Worm (Caenorhabditis elegans) whole organism, L1 larva: ENCODE data around the gene srab-3.

Source experiments
- C04F5.9 ChIP-seq: sonication (generic microtip); optimal IDR thresholded peaks from 2 replicates; lab custom pipeline; 2016; ENCODE audit warnings: missing genetic modification characterization, missing compliant biosample characterization
- C34B4.2 ChIP-seq: sonication (generic microtip); optimal IDR thresholded peaks from 2 replicates; lab custom pipeline; 2017; ENCODE audit warnings: mild to moderate bottlenecking, missing genetic modification characterization, missing compliant biosample characterization
- F16B12.6 ChIP-seq: fragments of 150-350 bp; optimal IDR thresholded peaks from 2 replicates; lab custom pipeline; 2014; ENCODE audit warnings: missing biosample characterization, missing genetic modification characterization
- blmp-1 ChIP-seq: fragments of 150-350 bp; optimal IDR thresholded peaks from 2 replicates; lab custom pipeline; 2014; ENCODE audit warnings: missing biosample characterization, missing genetic modification characterization
- ceh-8 ChIP-seq: fragments of 200-800 bp; sonication (Bioruptor generic); optimal IDR thresholded peaks from 2 replicates; lab custom pipeline; 2018; ENCODE audit warnings: mild to moderate bottlenecking, missing genetic modification characterization, moderate library complexity, missing compliant biosample characterization
- ceh-82 ChIP-seq, 3 experiments: fragments of 150-350 bp in 1 of 3; sonication (generic microtip) in 2 of 3; optimal IDR thresholded peaks; 2 replicates each; lab custom pipeline; 2014 to 2017; ENCODE audit warnings: missing biosample characterization in 3 of 3, missing genetic modification characterization in 3 of 3
- ceh-88 ChIP-seq: fragments of 200-800 bp; sonication (Bioruptor generic); IDR thresholded peaks from 2 replicates; pipeline ENCODE4 v1.3.6; 2022; ENCODE audit warnings: missing genetic modification characterization, missing compliant biosample characterization
- dpl-1 ChIP-seq, 3 experiments: fragments of 150-350 bp in 2 of 3; sonication (generic microtip) in 1 of 3; optimal IDR thresholded peaks; 2 replicates each; lab custom pipeline; 2014 to 2017; ENCODE audit warnings: missing biosample characterization in 3 of 3, missing genetic modification characterization in 3 of 3, missing genetic modification reagents in 3 of 3
- efl-3 ChIP-seq: fragments of 200-800 bp; sonication (Bioruptor generic); optimal IDR thresholded peaks from 2 replicates; lab custom pipeline; 2018; ENCODE audit warnings: mild to moderate bottlenecking, missing genetic modification characterization, missing compliant biosample characterization
- egl-27 ChIP-seq, 2 experiments: fragments of 150-350 bp in 1 of 2; sonication (generic microtip); optimal IDR thresholded peaks; 3 replicates each; lab custom pipeline; 2017 to 2018; ENCODE audit warnings: missing biosample characterization in 2 of 2, missing genetic modification characterization in 2 of 2, missing genetic modification reagents in 2 of 2
- elt-3 ChIP-seq, 6 experiments: fragments of 150-350 bp in 1 of 6; sonication (generic microtip); optimal IDR thresholded peaks; 2 replicates each; lab custom pipeline; 2017 to 2018; ENCODE audit warnings: missing biosample characterization in 6 of 6, missing genetic modification characterization in 6 of 6, inconsistent platforms in 1 of 6
- ets-5 ChIP-seq: fragments of 200-800 bp; sonication (Bioruptor generic); IDR thresholded peaks from 2 replicates; pipeline ENCODE4 v1.3.6; 2022; ENCODE audit warnings: missing genetic modification characterization, missing compliant biosample characterization
- fkh-10 ChIP-seq: sonication (generic microtip); optimal IDR thresholded peaks from 2 replicates; lab custom pipeline; 2017; ENCODE audit warnings: missing biosample characterization, missing genetic modification reagents, missing genetic modification characterization
- irx-1 ChIP-seq: sonication (generic microtip); optimal IDR thresholded peaks from 2 replicates; lab custom pipeline; 2016; ENCODE audit warnings: missing genetic modification characterization, missing compliant biosample characterization
- isw-1 ChIP-seq: fragments of 200-800 bp; sonication (Bioruptor generic); IDR thresholded peaks from 2 replicates; pipeline ENCODE4 v1.3.6; 2022; ENCODE audit warnings: missing genetic modification characterization, missing compliant biosample characterization
- jun-1 ChIP-seq: fragments of 150-350 bp; optimal IDR thresholded peaks from 2 replicates; lab custom pipeline; 2014; ENCODE audit warnings: missing biosample characterization, missing genetic modification reagents, missing genetic modification characterization
- lin-39 ChIP-seq: fragments of 150-350 bp; optimal IDR thresholded peaks from 2 replicates; lab custom pipeline; 2014; ENCODE audit warnings: missing biosample characterization, missing genetic modification reagents, missing genetic modification characterization
- lir-3 ChIP-seq: sonication (generic microtip); optimal IDR thresholded peaks from 2 replicates; lab custom pipeline; 2016; ENCODE audit warnings: mild to moderate bottlenecking, missing genetic modification characterization, moderate library complexity, missing compliant biosample characterization; ENCODE audit not compliant: poor library complexity
- lsy-2 ChIP-seq, 2 experiments: fragments of 150-350 bp; optimal IDR thresholded peaks; 2 replicates each; lab custom pipeline; 2014; ENCODE audit warnings: missing biosample characterization in 2 of 2, missing genetic modification characterization in 2 of 2
- mab-9 ChIP-seq: fragments of 200-800 bp; sonication (Bioruptor generic); IDR thresholded peaks from 2 replicates; pipeline ENCODE4 v1.3.6; 2022; ENCODE audit warnings: missing genetic modification reagents, missing genetic modification characterization, missing compliant biosample characterization
- mdl-1 ChIP-seq, 2 experiments: fragments of 150-350 bp; optimal IDR thresholded peaks; 2 replicates each; lab custom pipeline; 2014 to 2017; ENCODE audit warnings: missing biosample characterization in 2 of 2, missing genetic modification characterization in 2 of 2, inconsistent platforms in 1 of 2
- mef-2 ChIP-seq: fragments of 150-350 bp; optimal IDR thresholded peaks from 2 replicates; lab custom pipeline; 2014; ENCODE audit warnings: missing biosample characterization, missing genetic modification characterization
- mep-1 ChIP-seq: fragments of 150-350 bp; optimal IDR thresholded peaks from 2 replicates; lab custom pipeline; 2014; ENCODE audit warnings: missing biosample characterization, missing genetic modification characterization
- nhr-11 ChIP-seq: fragments of 150-350 bp; optimal IDR thresholded peaks from 2 replicates; lab custom pipeline; 2014; ENCODE audit warnings: missing biosample characterization, missing genetic modification characterization
- nhr-84 ChIP-seq: sonication (generic microtip); optimal IDR thresholded peaks from 2 replicates; lab custom pipeline; 2017; ENCODE audit warnings: missing biosample characterization, missing genetic modification characterization
- nhr-85 ChIP-seq: sonication (generic microtip); peaks from one replicate; lab custom pipeline; 2016; ENCODE audit warnings: missing genetic modification characterization, inconsistent platforms, missing compliant biosample characterization
- pax-3 ChIP-seq: fragments of 200-800 bp; sonication (Bioruptor generic); optimal IDR thresholded peaks from 2 replicates; lab custom pipeline; 2018; ENCODE audit warnings: mild to moderate bottlenecking, missing genetic modification characterization, moderate library complexity, missing compliant biosample characterization
- rnt-1 ChIP-seq: sonication (generic microtip); optimal IDR thresholded peaks from 2 replicates; lab custom pipeline; 2016; ENCODE audit warnings: mild to moderate bottlenecking, missing genetic modification characterization, moderate library complexity, missing compliant biosample characterization
- sox-4 ChIP-seq: sonication (generic microtip); optimal IDR thresholded peaks from 2 replicates; lab custom pipeline; 2016; ENCODE audit warnings: missing genetic modification characterization, missing compliant biosample characterization
- sptf-1 ChIP-seq: fragments of 150-350 bp; optimal IDR thresholded peaks from 2 replicates; lab custom pipeline; 2014; ENCODE audit warnings: missing biosample characterization, missing genetic modification characterization
- tbx-2 ChIP-seq: sonication (generic microtip); optimal IDR thresholded peaks from 2 replicates; lab custom pipeline; 2016; ENCODE audit warnings: missing genetic modification characterization, missing compliant biosample characterization
- tlp-1 ChIP-seq: fragments of 150-350 bp; optimal IDR thresholded peaks from 2 replicates; lab custom pipeline; 2014; ENCODE audit warnings: missing biosample characterization, missing genetic modification characterization
- unc-130 ChIP-seq: fragments of 150-350 bp; optimal IDR thresholded peaks from 2 replicates; lab custom pipeline; 2017; ENCODE audit warnings: missing biosample characterization, missing genetic modification characterization, inconsistent platforms
- unc-30 ChIP-seq: sonication (generic microtip); optimal IDR thresholded peaks from 2 replicates; lab custom pipeline; 2017; ENCODE audit warnings: missing biosample characterization, missing genetic modification characterization
- unc-86 ChIP-seq: sonication (generic microtip); optimal IDR thresholded peaks from 2 replicates; lab custom pipeline; 2016; ENCODE audit warnings: missing genetic modification characterization, missing compliant biosample characterization
- unc-98 ChIP-seq: fragments of 200-800 bp; sonication (Bioruptor generic); IDR thresholded peaks from 2 replicates; pipeline ENCODE4 v1.3.6; 2022; ENCODE audit warnings: missing genetic modification characterization, missing compliant biosample characterization
- xbp-1 ChIP-seq: sonication (generic microtip); optimal IDR thresholded peaks from 2 replicates; lab custom pipeline; 2016; ENCODE audit warnings: missing genetic modification characterization, missing compliant biosample characterization
- ztf-11 ChIP-seq, 2 experiments: sonication (generic microtip); optimal IDR thresholded peaks; 2 replicates each; lab custom pipeline; 2016 to 2017; ENCODE audit warnings: missing genetic modification characterization in 2 of 2, missing biosample characterization in 1 of 2, missing compliant biosample characterization in 1 of 2

The srab-3 gene

DNA sequence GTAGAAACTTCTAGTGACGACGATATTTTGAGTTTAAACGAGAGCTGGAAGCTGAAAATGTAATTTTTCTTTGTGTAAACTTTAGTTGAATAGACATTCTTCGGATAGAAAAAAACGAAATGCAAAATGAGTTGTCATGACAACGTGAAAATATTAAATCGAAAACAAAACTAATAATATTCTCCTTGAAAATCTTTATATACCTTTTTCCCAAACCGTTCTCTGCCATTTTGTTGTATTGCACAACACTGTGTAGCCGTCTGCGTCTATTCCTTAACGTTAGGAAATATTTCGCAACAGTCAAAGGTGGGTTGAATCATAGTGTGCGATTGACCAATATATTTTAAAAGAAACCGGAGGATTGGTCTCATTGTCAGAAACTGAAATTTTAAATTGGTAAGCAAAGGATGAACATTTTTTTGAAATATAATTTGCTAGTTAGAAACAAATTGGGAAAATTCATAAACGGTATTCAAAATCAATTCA lies 26.8 kb downstream of the srab-3 start, which contains the start of gene Y58A7A.3 (continued):
- TF ChIP-seq ceh-82 (tag; optimal IDR thresholded peaks at IDR 0.05; lab: Kevin White, UChicago): peak in 2 of 3 experiments; percentile 12 to 71
- TF ChIP-seq sox-4 (tag; lab: Kevin White, UChicago): no peak
- peak; percentile 35; the same call in 1 of the 2 replicates for TF ChIP-seq isw-1 (GFP tag; lab: Robert Waterston, UW)
- TF ChIP-seq egl-27 (tag; optimal IDR thresholded peaks at IDR 0.05; lab: Kevin White, UChicago): no peak
- no peak for TF ChIP-seq sptf-1 (tag; lab: Kevin White, UChicago)
- TF ChIP-seq ceh-88 (GFP tag; lab: Robert Waterston, UW): no peak
- no peak for TF ChIP-seq unc-86 (tag; lab: Kevin White, UChicago)
- no peak for TF ChIP-seq lir-3 (tag; lab: Kevin White, UChicago)
- peak; percentile 15 for TF ChIP-seq rnt-1
- no peak for TF ChIP-seq unc-98 (GFP tag; lab: Robert Waterston, UW)
- TF ChIP-seq C04F5.9 (tag; lab: Kevin White, UChicago): no peak
- TF ChIP-seq unc-130: no peak
- no peak for TF ChIP-seq tbx-2
- no peak for TF ChIP-seq mab-9 (GFP tag; lab: Robert Waterston, UW)
- TF ChIP-seq lsy-2 (tag; optimal IDR thresholded peaks at IDR 0.05; lab: Kevin White, UChicago): peak; percentile 9 to 76
- peak; percentile 52 for TF ChIP-seq nhr-85 (tag; lab: Kevin White, UChicago)
- peak; percentile 20 for TF ChIP-seq mep-1
- TF ChIP-seq fkh-10 (GFP tag; lab: Kevin White, UChicago): no peak
- peak; percentile 41 for TF ChIP-seq blmp-1 (tag; lab: Kevin White, UChicago)
- no peak for TF ChIP-seq ets-5
- no peak for TF ChIP-seq xbp-1 (tag; lab: Kevin White, UChicago)
- TF ChIP-seq C34B4.2: no peak
- TF ChIP-seq mdl-1 (tag; optimal IDR thresholded peaks at IDR 0.05; lab: Kevin White, UChicago): peak in 1 of 2 experiments; percentile 67
- no peak for TF ChIP-seq pax-3 (tag; lab: Kevin White, UChicago)
- TF ChIP-seq dpl-1 (GFP tag; optimal IDR thresholded peaks at IDR 0.05; lab: Kevin White, UChicago): peak in 2 of 3 experiments; percentile 21 to 24
- peak; percentile 35 for TF ChIP-seq jun-1
- TF ChIP-seq nhr-84: no peak
- no peak for TF ChIP-seq ceh-8 (GFP tag; lab: Kevin White, UChicago)
- no peak for TF ChIP-seq ztf-11 (tag; optimal IDR thresholded peaks at IDR 0.05; lab: Kevin White, UChicago)
- TF ChIP-seq lin-39 (tag; lab: Kevin White, UChicago): no peak
- peak; percentile 22 for TF ChIP-seq nhr-11 (tag; lab: Kevin White, UChicago)

DNA sequence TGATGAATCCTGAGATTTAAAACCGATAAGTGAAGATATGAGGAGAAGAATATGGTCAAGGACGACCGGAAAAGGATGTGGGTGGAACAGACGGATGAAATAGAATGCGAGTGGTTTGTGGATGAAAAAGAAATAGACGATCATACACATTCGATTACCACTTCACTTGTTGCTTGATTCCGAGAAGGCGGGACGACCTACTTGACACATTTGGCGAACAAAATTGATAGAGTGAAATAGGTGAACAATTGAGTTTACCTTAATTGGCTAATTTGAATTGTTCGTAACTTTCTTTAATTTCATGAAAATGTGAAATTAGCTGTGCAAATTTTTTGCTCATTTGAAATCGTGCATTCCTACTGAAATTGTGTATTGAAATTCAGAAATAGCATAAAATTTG lies 35.6 kb downstream of the srab-3 start, which contains the start of gene Y58A7A.2:
Gene Y58A7A.2, minus strand, starts transcription at position 101 of the 400 bp plus-strand sequence.
- TF ChIP-seq unc-30 (tag; lab: Kevin White, UChicago): no peak
- no peak for TF ChIP-seq C34B4.2
- no peak for TF ChIP-seq efl-3 (GFP tag; lab: Kevin White, UChicago)
- TF ChIP-seq nhr-85 (tag; lab: Kevin White, UChicago): peak; percentile 4
- peak; percentile 79 for TF ChIP-seq blmp-1 (tag; lab: Kevin White, UChicago)
- no peak for TF ChIP-seq fkh-10 (GFP tag; lab: Kevin White, UChicago)
- TF ChIP-seq F16B12.6 (tag; lab: Kevin White, UChicago): no peak
- TF ChIP-seq irx-1 (tag; lab: Kevin White, UChicago): no peak
- no peak for TF ChIP-seq nhr-84
- TF ChIP-seq mef-2 (tag; lab: Kevin White, UChicago): no peak

DNA sequence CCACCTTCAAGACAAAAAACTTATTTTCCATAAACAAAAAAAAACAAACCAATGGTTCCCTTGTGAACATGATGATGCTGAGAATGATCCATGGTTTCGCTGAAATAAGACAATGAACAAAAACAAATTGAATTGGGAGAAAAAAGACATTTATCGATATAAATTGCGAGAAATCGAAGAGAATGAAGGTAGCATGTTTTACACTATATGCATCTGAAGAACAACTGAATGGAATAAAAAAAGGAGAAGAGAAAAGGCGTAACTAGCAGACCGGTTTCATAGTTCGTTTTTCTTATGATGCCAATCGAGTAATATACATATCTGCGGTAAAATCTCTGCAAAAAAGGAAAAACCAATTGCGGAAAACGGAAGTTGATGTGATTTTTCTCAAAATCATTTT lies 38.3 kb downstream of the srab-3 start, which contains the start of gene Y58A7A.1:
Gene Y58A7A.1, minus strand, starts transcription at position 101 of the 400 bp plus-strand sequence.
- no peak for TF ChIP-seq egl-27 (tag; optimal IDR thresholded peaks at IDR 0.05; lab: Kevin White, UChicago)
- no peak for TF ChIP-seq C34B4.2
- no peak for TF ChIP-seq elt-3 (tag; optimal IDR thresholded peaks at IDR 0.05; lab: Kevin White, UChicago)
- no peak for TF ChIP-seq tlp-1
- no peak for TF ChIP-seq pax-3 (tag; lab: Kevin White, UChicago)
- no peak for TF ChIP-seq lir-3 (tag; lab: Kevin White, UChicago)
- no peak for TF ChIP-seq ceh-82 (tag; optimal IDR thresholded peaks at IDR 0.05; lab: Kevin White, UChicago)
- TF ChIP-seq nhr-85 (tag; lab: Kevin White, UChicago): no peak
